Comparison of ENCODE assay signal across 2 fruit fly cellular contexts in the genomic region with DNA sequence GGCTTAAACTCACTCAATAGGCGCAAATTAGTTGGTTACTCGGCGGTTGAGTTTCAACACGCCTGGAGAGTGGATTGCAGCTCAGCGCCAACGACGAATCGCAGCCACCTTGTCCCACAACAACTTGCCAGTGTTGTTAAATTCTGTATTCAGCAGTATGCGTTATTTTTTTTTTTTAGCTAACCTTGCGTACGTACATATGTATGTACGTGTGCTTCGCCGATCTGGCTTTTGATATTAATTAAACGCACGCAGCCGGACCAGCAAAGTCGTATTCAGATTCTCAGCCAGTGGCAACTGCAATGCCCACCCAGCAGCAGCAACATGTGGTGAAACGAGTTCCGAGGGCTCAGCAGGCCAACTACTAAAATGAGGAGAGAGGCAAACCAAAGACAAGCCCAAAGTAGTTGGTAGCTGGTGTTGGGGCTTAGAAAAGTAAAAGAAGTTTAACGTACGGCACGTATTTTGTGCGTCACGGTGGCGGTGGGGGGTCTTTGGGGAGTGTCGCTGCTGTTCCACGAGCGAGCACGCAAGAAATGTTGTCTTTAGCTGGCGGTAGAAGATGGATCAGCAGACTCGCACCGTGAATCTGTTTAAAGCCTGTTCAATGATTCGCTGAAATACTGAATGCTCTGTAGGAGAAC.
A peak's percentile ranks its signal among the peaks of the same experiment; 100 is the strongest.
TF ChIP-seq lines count a peak whose summit lies in the region.

No protein-coding gene starts in this region.

TF ChIP-seq in whole organism, embryonic, 481 proteins besides CTCF, POLR2A, EP300 and RAD21 (continued from another document):
- TF ChIP-seq stwl (tag; optimal IDR thresholded peaks at IDR 0.05; lab: Kevin White, UChicago) (peak; percentile 57), CG2120 (GFP tag; optimal IDR thresholded peaks at IDR 0.05; lab: Kevin White, UChicago) (no peak), HLH3B (GFP tag; IDR thresholded peaks at IDR 0.05; lab: Robert Waterston, UW) (no peak), CG10267 (tag; optimal IDR thresholded peaks at IDR 0.05; lab: Kevin White, UChicago) (peak; percentile 24), CG17829 (tag; optimal IDR thresholded peaks at IDR 0.05; lab: Kevin White, UChicago) (no peak)

TF ChIP-seq in whole organism, prepupa, 60 proteins besides CTCF, POLR2A, EP300 and RAD21 (continued from another document):
- TF ChIP-seq dsx (GFP tag; optimal IDR thresholded peaks at IDR 0.05; lab: Kevin White, UChicago; ENCODE audit: poor library complexity, severe bottlenecking) (no peak), CG3919 (GFP tag; optimal IDR thresholded peaks at IDR 0.05; lab: Kevin White, UChicago) (peak; percentile 31), Smox (GFP tag; optimal IDR thresholded peaks at IDR 0.05; lab: Kevin White, UChicago) (no peak), Gug (GFP tag; IDR thresholded peaks at IDR 0.05; lab: Robert Waterston, UW) (no peak), Eip75B (GFP tag; optimal IDR thresholded peaks at IDR 0.05; lab: Kevin White, UChicago) (peak; percentile 21), Hr38 (GFP tag; optimal IDR thresholded peaks at IDR 0.05; lab: Kevin White, UChicago) (no peak), Eip78C (GFP tag; lab: Kevin White, UChicago) (peak; percentile 43), CG9139 (GFP tag; optimal IDR thresholded peaks at IDR 0.05; lab: Kevin White, UChicago) (no peak), eg (GFP tag; IDR thresholded peaks at IDR 0.05; lab: Robert Waterston, UW) (no peak), fkh (GFP tag; optimal IDR thresholded peaks at IDR 0.05; lab: Kevin White, UChicago) (no peak), CG32006 (GFP tag; optimal IDR thresholded peaks at IDR 0.05; lab: Kevin White, UChicago) (no peak), net (GFP tag; optimal IDR thresholded peaks at IDR 0.05; lab: Kevin White, UChicago) (no peak), CG10669 (GFP tag; optimal IDR thresholded peaks at IDR 0.05; lab: Kevin White, UChicago) (no peak), CG4318 (GFP tag; optimal IDR thresholded peaks at IDR 0.05; lab: Kevin White, UChicago) (no peak), CG6808 (GFP tag; optimal IDR thresholded peaks at IDR 0.05; lab: Kevin White, UChicago) (no peak), CG31627 (GFP tag; optimal IDR thresholded peaks at IDR 0.05; lab: Kevin White, UChicago) (no peak), CG8632 (GFP tag; optimal IDR thresholded peaks at IDR 0.05; lab: Kevin White, UChicago) (no peak), Sox102F (GFP tag; optimal IDR thresholded peaks at IDR 0.05; lab: Kevin White, UChicago) (no peak), CG8119 (GFP tag; IDR thresholded peaks at IDR 0.05; lab: Robert Waterston, UW) (0 out of 3 replicates have a peak, but pooled peaks have one; percentile 16), CG6854 (GFP tag; optimal IDR thresholded peaks at IDR 0.05; lab: Kevin White, UChicago) (no peak), CG6276 (GFP tag; optimal IDR thresholded peaks at IDR 0.05; lab: Kevin White, UChicago) (no peak), acj6 (GFP tag; optimal IDR thresholded peaks at IDR 0.05; lab: Kevin White, UChicago) (no peak)
